Worm (Caenorhabditis elegans) whole organism, late embryonic: Measurements from ENCODE around the gene pigs-1.

Experiments used
- C38D4.7 ChIP-seq: fragments of 200-800 bp; sonication (Bioruptor generic); optimal IDR thresholded peaks from 2 replicates; lab custom pipeline; 2018; ENCODE audit warnings: mild to moderate bottlenecking, missing genetic modification characterization, moderate library complexity, missing compliant biosample characterization
- K02D7.2 ChIP-seq: sonication (generic microtip); optimal IDR thresholded peaks from 2 replicates; lab custom pipeline; 2017; ENCODE audit warnings: mild to moderate bottlenecking, missing genetic modification characterization, missing compliant biosample characterization
- ama-1 ChIP-seq: fragments of 150-350 bp; optimal IDR thresholded peaks from 2 replicates; lab custom pipeline; 2014
- ceh-48 ChIP-seq: sonication (generic microtip); optimal IDR thresholded peaks from 2 replicates; lab custom pipeline; 2016; ENCODE audit warnings: missing genetic modification characterization, inconsistent platforms, missing compliant biosample characterization
- ceh-9 ChIP-seq: sonication (generic microtip); optimal IDR thresholded peaks from 2 replicates; lab custom pipeline; 2016; ENCODE audit warnings: mild to moderate bottlenecking, missing genetic modification characterization, inconsistent platforms, missing compliant biosample characterization
- fkh-10 ChIP-seq: fragments of 150-350 bp; optimal IDR thresholded peaks from 2 replicates; lab custom pipeline; 2014; ENCODE audit warnings: missing biosample characterization, missing genetic modification reagents, missing genetic modification characterization
- fkh-6 ChIP-seq: sonication (generic microtip); optimal IDR thresholded peaks from 2 replicates; lab custom pipeline; 2016; ENCODE audit warnings: missing genetic modification characterization, missing compliant biosample characterization
- mec-3 ChIP-seq: sonication (generic microtip); optimal IDR thresholded peaks from 2 replicates; lab custom pipeline; 2016; ENCODE audit warnings: borderline replicate concordance, missing genetic modification characterization, missing compliant biosample characterization
- nfya-1 ChIP-seq: sonication (generic microtip); optimal IDR thresholded peaks from 2 replicates; lab custom pipeline; 2017; ENCODE audit warnings: missing genetic modification characterization, mild to moderate bottlenecking, missing compliant biosample characterization, antibody characterized with exemption, moderate library complexity
- pat-9 ChIP-seq: fragments of 200-800 bp; sonication (Bioruptor generic); optimal IDR thresholded peaks from 2 replicates; lab custom pipeline; 2018; ENCODE audit warnings: mild to moderate bottlenecking, missing genetic modification characterization, moderate library complexity, missing compliant biosample characterization
- pha-4 ChIP-seq: fragments of 150-350 bp; optimal IDR thresholded peaks from 2 replicates; lab custom pipeline; 2018; ENCODE audit warnings: missing biosample characterization, missing genetic modification reagents, missing genetic modification characterization
- rnt-1 ChIP-seq: sonication (generic microtip); optimal IDR thresholded peaks from 2 replicates; lab custom pipeline; 2016; ENCODE audit warnings: missing genetic modification characterization, missing compliant biosample characterization
- tbx-2 ChIP-seq: sonication (generic microtip); optimal IDR thresholded peaks from 2 replicates; lab custom pipeline; 2016; ENCODE audit warnings: missing genetic modification characterization, missing compliant biosample characterization
- zip-5 ChIP-seq: sonication (generic microtip); optimal IDR thresholded peaks from 2 replicates; lab custom pipeline; 2016; ENCODE audit warnings: missing genetic modification characterization, missing compliant biosample characterization

ce11 chrIV:10137804-10138203, 11.0 kb downstream of the pigs-1 start, which contains the start of gene K08F4.12:
- TF ChIP-seq zip-5 (tag; lab: Kevin White, UChicago) (no peak), ceh-9 (tag; lab: Kevin White, UChicago) (no peak), fkh-10 (GFP tag; lab: Kevin White, UChicago) (no peak), fkh-6 (tag; lab: Kevin White, UChicago) (no peak), ama-1 (lab: Kevin White, UChicago) (no peak), pat-9 (no peak), ceh-48 (no peak), mec-3 (tag; lab: Kevin White, UChicago) (no peak), C38D4.7 (GFP tag; lab: Kevin White, UChicago) (no peak), rnt-1 (tag; lab: Kevin White, UChicago) (no peak), tbx-2 (tag; lab: Kevin White, UChicago) (no peak), K02D7.2 (tag; lab: Kevin White, UChicago) (no peak), pha-4 (no peak), nfya-1 (tag; lab: Kevin White, UChicago) (no peak)
